Worm (Caenorhabditis elegans) whole organism, L2 larva: ENCODE results near the gene wrm-1.

Experiments
- Y55F3AM.14 ChIP-seq: fragments of 200-800 bp; sonication (Bioruptor generic); optimal IDR thresholded peaks from 2 replicates; lab custom pipeline; 2018; ENCODE audit warnings: mild to moderate bottlenecking, missing genetic modification characterization, missing compliant biosample characterization
- egl-27 ChIP-seq: sonication (generic microtip); optimal IDR thresholded peaks from 3 replicates; lab custom pipeline; 2017; ENCODE audit warnings: missing biosample characterization, missing genetic modification reagents, missing genetic modification characterization
- elt-3 ChIP-seq: sonication (generic microtip); optimal IDR thresholded peaks from 2 replicates; lab custom pipeline; 2017; ENCODE audit warnings: missing biosample characterization, missing genetic modification characterization
- lin-39 ChIP-seq: fragments of 150-350 bp; optimal IDR thresholded peaks from 2 replicates; lab custom pipeline; 2014; ENCODE audit warnings: missing biosample characterization, missing genetic modification reagents, missing genetic modification characterization
- nhr-11 ChIP-seq: fragments of 150-350 bp; optimal IDR thresholded peaks from 2 replicates; lab custom pipeline; 2014; ENCODE audit warnings: missing biosample characterization, missing genetic modification characterization
- nhr-237 ChIP-seq: fragments of 150-350 bp; optimal IDR thresholded peaks from 2 replicates; lab custom pipeline; 2014; ENCODE audit warnings: missing biosample characterization, missing genetic modification characterization
- snpc-4 ChIP-seq: fragments of 150-350 bp; optimal IDR thresholded peaks from 2 replicates; lab custom pipeline; 2014; ENCODE audit warnings: missing biosample characterization, missing genetic modification characterization
- unc-39 ChIP-seq: fragments of 150-350 bp; optimal IDR thresholded peaks from 2 replicates; lab custom pipeline; 2014; ENCODE audit warnings: missing biosample characterization, missing genetic modification characterization
- unc-62 ChIP-seq: fragments of 150-350 bp; optimal IDR thresholded peaks from 2 replicates; lab custom pipeline; 2014; ENCODE audit warnings: missing biosample characterization, missing genetic modification reagents, missing genetic modification characterization

ce11 chrIII:5757492-5758045, 34.9 kb downstream of the wrm-1 start:
- TF ChIP-seq elt-3 (tag; lab: Kevin White, UChicago) (no peak), nhr-237 (no peak), snpc-4 (tag; lab: Kevin White, UChicago) (no peak), Y55F3AM.14 (GFP tag; lab: Kevin White, UChicago) (no peak), unc-39 (no peak), unc-62 (GFP tag; lab: Kevin White, UChicago) (no peak), egl-27 (tag; lab: Kevin White, UChicago) (no peak), nhr-11 (tag; lab: Kevin White, UChicago) (no peak), lin-39 (tag; lab: Kevin White, UChicago) (no peak)
